Fruit fly (Drosophila melanogaster) whole organism, embryonic: ENCODE results near the gene mRpL13.
A peak's percentile ranks its signal among the peaks of the same experiment; 100 is the strongest.

Source experiments
- Awh ChIP-seq: fragments of 200-800 bp; sonication (Bioruptor generic); IDR thresholded peaks from 2 replicates; pipeline ENCODE4, ENCODE4 v1.3.6; 2022; ENCODE audit warnings: missing biosample characterization, missing genetic modification characterization
- Bgb ChIP-seq: fragments of 200-800 bp; sonication (Bioruptor generic); IDR thresholded peaks from 2 replicates; pipeline ENCODE4 v1.3.6; 2022; ENCODE audit warnings: missing biosample characterization, missing genetic modification characterization; ENCODE audit not compliant: partially characterized antibody
- CG12071 ChIP-seq: fragments of 200-800 bp; sonication (Bioruptor generic); optimal IDR thresholded peaks from 3 replicates; lab custom pipeline; 2018; ENCODE audit warnings: missing biosample characterization, mild to moderate bottlenecking, missing genetic modification characterization
- CG12104 ChIP-seq: fragments of 200-800 bp; sonication (Bioruptor generic); optimal IDR thresholded peaks from 3 replicates; lab custom pipeline; 2016; ENCODE audit warnings: missing biosample characterization, missing genetic modification characterization
- CG12769 ChIP-seq: fragments of 200-800 bp; sonication (Bioruptor generic); optimal IDR thresholded peaks from 2 replicates; lab custom pipeline; 2019; ENCODE audit warnings: missing biosample characterization, mild to moderate bottlenecking, missing genetic modification characterization, moderate library complexity
- CG14050 ChIP-seq: fragments of 200-800 bp; sonication (Bioruptor generic); IDR thresholded peaks from 3 replicates; pipeline ENCODE4 v1.3.6; 2022; ENCODE audit warnings: missing biosample characterization, missing genetic modification characterization
- CG15269 ChIP-seq: fragments of 200-800 bp; sonication (Bioruptor generic); optimal IDR thresholded peaks from 2 replicates; lab custom pipeline; 2018; ENCODE audit warnings: missing biosample characterization, mild to moderate bottlenecking, missing genetic modification characterization, moderate library complexity
- CG1529 ChIP-seq: fragments of 200-800 bp; sonication (Bioruptor generic); optimal IDR thresholded peaks from 3 replicates; lab custom pipeline; 2018; ENCODE audit warnings: missing biosample characterization, missing genetic modification characterization
- CG18262 ChIP-seq: fragments of 200-800 bp; optimal IDR thresholded peaks from 3 replicates; lab custom pipeline; 2019; ENCODE audit warnings: missing biosample characterization, mild to moderate bottlenecking, missing genetic modification characterization, moderate library complexity
- CG2116 ChIP-seq: fragments of 200-800 bp; sonication (Bioruptor generic); optimal IDR thresholded peaks from 3 replicates; lab custom pipeline; 2018; ENCODE audit warnings: missing biosample characterization, mild to moderate bottlenecking, missing genetic modification characterization
- CG3065 ChIP-seq: fragments of 200-800 bp; sonication (Bioruptor generic); optimal IDR thresholded peaks from 2 replicates; lab custom pipeline; 2016; ENCODE audit warnings: missing biosample characterization, missing genetic modification characterization
- CG31224 ChIP-seq: fragments of 200-800 bp; sonication (Bioruptor generic); IDR thresholded peaks from 2 replicates; pipeline ENCODE4 v1.3.6; 2022; ENCODE audit warnings: missing biosample characterization, missing genetic modification characterization
- CG4360 ChIP-seq: fragments of 200-800 bp; sonication (Bioruptor generic); IDR thresholded peaks from 2 replicates; pipeline ENCODE4 v1.3.6; 2022; ENCODE audit warnings: missing biosample characterization, missing genetic modification characterization
- CG4730 ChIP-seq: fragments of 200-800 bp; sonication (Bioruptor generic); IDR thresholded peaks from 2 replicates; pipeline ENCODE4 v1.3.6; 2022; ENCODE audit warnings: missing biosample characterization, missing genetic modification characterization
- CG6854 ChIP-seq: fragments of 200-800 bp; sonication (Bioruptor generic); optimal IDR thresholded peaks from 3 replicates; lab custom pipeline; 2017; ENCODE audit warnings: missing biosample characterization, mild to moderate bottlenecking, missing genetic modification characterization
- CG9609 ChIP-seq: fragments of 200-800 bp; sonication (Bioruptor generic); optimal IDR thresholded peaks from 3 replicates; lab custom pipeline; 2016; ENCODE audit warnings: missing biosample characterization, missing genetic modification characterization
- CG9817 ChIP-seq: fragments of 200-800 bp; sonication (Bioruptor generic); optimal IDR thresholded peaks from 2 replicates; lab custom pipeline; 2018; ENCODE audit warnings: missing biosample characterization, mild to moderate bottlenecking, missing genetic modification characterization, moderate library complexity
- CG9932 ChIP-seq: fragments of 200-800 bp; sonication (Bioruptor generic); IDR thresholded peaks from 2 replicates; pipeline ENCODE4 v1.3.6; 2022; ENCODE audit warnings: missing biosample characterization, missing genetic modification characterization
- CkIIα-i1 ChIP-seq: fragments of 200-800 bp; sonication (Bioruptor generic); IDR thresholded peaks from 2 replicates; pipeline ENCODE4 v1.3.6; 2022; ENCODE audit warnings: missing biosample characterization, missing genetic modification characterization
- CrebB ChIP-seq: fragments of 200-800 bp; sonication (Bioruptor generic); optimal IDR thresholded peaks from 3 replicates; lab custom pipeline; 2018; ENCODE audit warnings: missing biosample characterization, mild to moderate bottlenecking, missing genetic modification characterization
- D19B ChIP-seq: fragments of 200-800 bp; sonication (Bioruptor generic); optimal IDR thresholded peaks from 2 replicates; lab custom pipeline; 2017; ENCODE audit warnings: missing biosample characterization, mild to moderate bottlenecking, missing genetic modification characterization
- Doc2 ChIP-seq: fragments of 200-800 bp; sonication (Bioruptor generic); IDR thresholded peaks from 2 replicates; pipeline ENCODE4 v1.3.6; 2022; ENCODE audit warnings: missing biosample characterization, missing genetic modification characterization
- Drgx ChIP-seq: fragments of 200-800 bp; sonication (Bioruptor generic); IDR thresholded peaks from 2 replicates; pipeline ENCODE4 v1.3.6; 2022; ENCODE audit warnings: missing biosample characterization, missing genetic modification characterization
- Eip74EF ChIP-seq, 2 experiments: fragments of 200-800 bp in 1 of 2; fragments of >200 bp in 1 of 2; sonication (Bioruptor generic) in 1 of 2; optimal IDR thresholded peaks; 2 replicates each; lab custom pipeline; 2017 to 2019; ENCODE audit warnings: missing biosample characterization in 2 of 2, missing genetic modification characterization in 2 of 2, mild to moderate bottlenecking in 1 of 2, moderate library complexity in 1 of 2
- H15 ChIP-seq: fragments of 200-800 bp; sonication (Bioruptor generic); IDR thresholded peaks from 3 replicates; pipeline ENCODE4 v1.3.6; 2022; ENCODE audit warnings: missing biosample characterization, missing genetic modification characterization
- Hey ChIP-seq: fragments of 200-800 bp; sonication (Bioruptor generic); optimal IDR thresholded peaks from 3 replicates; lab custom pipeline; 2018; ENCODE audit warnings: missing biosample characterization, mild to moderate bottlenecking, missing genetic modification characterization
- Poxn ChIP-seq: fragments of 200-800 bp; sonication (Bioruptor generic); IDR thresholded peaks from 2 replicates; pipeline ENCODE4 v1.3.6; 2022; ENCODE audit warnings: missing biosample characterization, missing genetic modification characterization
- Spps ChIP-seq: fragments of 200-800 bp; sonication (Bioruptor generic); optimal IDR thresholded peaks from 2 replicates; lab custom pipeline; 2018; ENCODE audit warnings: missing biosample characterization, mild to moderate bottlenecking, missing genetic modification characterization
- Sry-β ChIP-seq: fragments of 200-800 bp; sonication (Bioruptor generic); optimal IDR thresholded peaks from 2 replicates; lab custom pipeline; 2018; ENCODE audit warnings: missing biosample characterization, mild to moderate bottlenecking, missing genetic modification characterization, moderate library complexity
- abd-A ChIP-seq: fragments of 200-800 bp; sonication (Bioruptor generic); optimal IDR thresholded peaks from 3 replicates; lab custom pipeline; 2019; ENCODE audit warnings: missing biosample characterization, mild to moderate bottlenecking, missing genetic modification characterization, moderate library complexity
- ara ChIP-seq: fragments of 200-800 bp; sonication (Bioruptor generic); IDR thresholded peaks from 2 replicates; pipeline ENCODE4 v1.3.6; 2022; ENCODE audit warnings: missing biosample characterization, missing genetic modification characterization
- bsh ChIP-seq, 2 experiments: fragments of 200-800 bp; sonication (Bioruptor generic); optimal IDR thresholded peaks; 2 replicates each; lab custom pipeline; 2017 to 2018; ENCODE audit warnings: mild to moderate bottlenecking in 2 of 2, missing biosample characterization in 2 of 2, missing genetic modification characterization in 2 of 2, moderate library complexity in 1 of 2
- chif ChIP-seq, 2 experiments: fragments of 200-800 bp; sonication (Bioruptor generic); optimal IDR thresholded peaks; 3 replicates each; lab custom pipeline; 2016; ENCODE audit warnings: missing biosample characterization in 2 of 2, missing genetic modification characterization in 2 of 2
- chinmo ChIP-seq: fragments of 200-800 bp; sonication (Bioruptor generic); IDR thresholded peaks from 4 replicates; pipeline ENCODE4 v1.3.6; 2022; ENCODE audit warnings: missing biosample characterization, missing genetic modification characterization; ENCODE audit not compliant: partially characterized antibody
- dati ChIP-seq: fragments of 200-800 bp; sonication (Bioruptor generic); IDR thresholded peaks from 2 replicates; pipeline ENCODE4 v1.3.6; 2022; ENCODE audit warnings: missing biosample characterization, missing genetic modification characterization
- dmrt99B ChIP-seq: fragments of 200-800 bp; sonication (Bioruptor generic); optimal IDR thresholded peaks from 2 replicates; lab custom pipeline; 2018; ENCODE audit warnings: missing biosample characterization, mild to moderate bottlenecking, missing genetic modification characterization, moderate library complexity
- fd96Cb ChIP-seq: fragments of 200-800 bp; sonication (Bioruptor generic); optimal IDR thresholded peaks from 2 replicates; lab custom pipeline; 2018; ENCODE audit warnings: missing biosample characterization, mild to moderate bottlenecking, missing genetic modification characterization, moderate library complexity
- jing ChIP-seq: fragments of 200-800 bp; sonication (Bioruptor generic); optimal IDR thresholded peaks from 2 replicates; lab custom pipeline; 2018; ENCODE audit warnings: missing biosample characterization, mild to moderate bottlenecking, missing genetic modification characterization
- lola ChIP-seq, 3 experiments: fragments of >200 bp in 2 of 3; fragments of 200-800 bp in 1 of 3; sonication (Bioruptor generic) in 1 of 3; optimal IDR thresholded peaks; 2 replicates each; lab custom pipeline; 2017 to 2019; ENCODE audit warnings: missing biosample characterization in 3 of 3, missing genetic modification characterization in 3 of 3, mild to moderate bottlenecking in 1 of 3, moderate library complexity in 1 of 3
- lov ChIP-seq, 2 experiments: fragments of 200-800 bp in 1 of 2; fragments of >200 bp in 1 of 2; sonication (Bioruptor generic) in 1 of 2; IDR thresholded peaks in 1 of 2; optimal IDR thresholded peaks in 1 of 2; 2 replicates in 1 of 2; 3 replicates in 1 of 2; pipeline versions ENCODE4 v1.3.6 to Lab custom; 2017 to 2022; ENCODE audit warnings: missing biosample characterization in 1 of 2, missing genetic modification characterization in 1 of 2
- maf-S ChIP-seq: fragments of 200-800 bp; sonication (Bioruptor generic); optimal IDR thresholded peaks from 2 replicates; lab custom pipeline; 2016; ENCODE audit warnings: missing biosample characterization, missing genetic modification characterization
- nerfin-1 ChIP-seq: fragments of 200-800 bp; sonication (Bioruptor generic); optimal IDR thresholded peaks from 3 replicates; lab custom pipeline; 2019; ENCODE audit warnings: missing biosample characterization, mild to moderate bottlenecking, missing genetic modification characterization, moderate library complexity
- pan ChIP-seq, 4 experiments: fragments of >200 bp in 3 of 4; fragments of 200-800 bp in 1 of 4; sonication (Bioruptor generic) in 1 of 4; optimal IDR thresholded peaks in 3 of 4; IDR thresholded peaks in 1 of 4; 2 replicates each; pipeline versions ENCODE4 v1.3.6 to Lab custom; 2017 to 2022; ENCODE audit warnings: missing biosample characterization in 2 of 4, missing genetic modification characterization in 2 of 4, mixed read lengths in 1 of 4
- repo ChIP-seq: fragments of 200-800 bp; sonication (Bioruptor generic); optimal IDR thresholded peaks from 2 replicates; lab custom pipeline; 2016; ENCODE audit warnings: missing biosample characterization, missing genetic modification characterization
- scrt ChIP-seq: fragments of 200-800 bp; sonication (Bioruptor generic); optimal IDR thresholded peaks from 2 replicates; lab custom pipeline; 2018; ENCODE audit warnings: missing biosample characterization, mild to moderate bottlenecking, missing genetic modification characterization, moderate library complexity
- shn ChIP-seq: fragments of 200-800 bp; sonication (Bioruptor generic); optimal IDR thresholded peaks from 3 replicates; lab custom pipeline; 2016; ENCODE audit warnings: missing biosample characterization, missing genetic modification characterization
- so ChIP-seq: fragments of 200-800 bp; sonication (Bioruptor generic); IDR thresholded peaks from 3 replicates; pipeline ENCODE4 v1.3.6; 2022; ENCODE audit warnings: missing biosample characterization, missing genetic modification characterization
- ssp ChIP-seq: fragments of 200-800 bp; sonication (Bioruptor generic); IDR thresholded peaks from 2 replicates; pipeline ENCODE4 v1.3.6; 2022; ENCODE audit warnings: missing biosample characterization, missing genetic modification characterization
- usp ChIP-seq: fragments of >200 bp; optimal IDR thresholded peaks from 2 replicates; lab custom pipeline; 2017; ENCODE audit warnings: missing biosample characterization, missing genetic modification characterization

mRpL13 gene

DNA sequence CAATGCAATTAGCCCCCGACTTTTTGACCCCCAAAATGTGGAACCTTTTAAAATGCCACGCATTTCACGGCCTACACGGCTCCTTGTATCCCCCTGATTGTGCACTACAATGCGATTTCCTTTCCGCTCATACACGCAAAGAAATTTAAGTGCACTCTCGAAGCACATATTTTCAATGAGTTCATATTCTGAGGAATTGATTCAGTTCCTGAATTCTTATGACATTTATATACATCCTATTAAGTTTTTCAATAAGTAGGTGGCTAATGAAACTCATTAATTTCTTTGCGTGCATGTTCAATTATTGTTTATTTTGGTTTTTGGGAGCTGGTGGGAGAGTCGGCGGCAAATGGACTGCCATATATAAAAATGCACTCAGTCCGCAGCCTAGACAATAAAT lies 40.2 kb upstream of the mRpL13 start (continued):
- no peak for TF ChIP-seq CkIIα-i1 (GFP tag; lab: Robert Waterston, UW)
- peak; percentile 53 for TF ChIP-seq ssp
- no peak for TF ChIP-seq pan (optimal IDR thresholded peaks at IDR 0.05; lab: Kevin White, UChicago)
- TF ChIP-seq pan (GFP tag; optimal IDR thresholded peaks at IDR 0.05 in 1 of 2, IDR thresholded peaks at IDR 0.05 in 1 of 2), result peak in 1 of 2 experiments; percentile 53
- TF ChIP-seq dmrt99B (tag; lab: Kevin White, UChicago), result peak; percentile 75
- TF ChIP-seq lola (GFP tag; optimal IDR thresholded peaks at IDR 0.05; lab: Kevin White, UChicago), result peak in 1 of 3 experiments; percentile 84
- no peak for TF ChIP-seq Sry-β (GFP tag; lab: Kevin White, UChicago)
- TF ChIP-seq CG12769 (tag; lab: Kevin White, UChicago), result peak; percentile 19
- no peak for TF ChIP-seq Bgb
- TF ChIP-seq dati (GFP tag; lab: Robert Waterston, UW), result no peak
- peak; percentile 56 for TF ChIP-seq nerfin-1 (tag; lab: Kevin White, UChicago)
- peak; percentile 82 for TF ChIP-seq fd96Cb (tag; lab: Kevin White, UChicago)
- TF ChIP-seq Spps (tag; lab: Kevin White, UChicago), result peak; percentile 86
- peak; percentile 20 for TF ChIP-seq CG12104 (GFP tag; lab: Kevin White, UChicago)
- peak; percentile 55 for TF ChIP-seq CG9609
- TF ChIP-seq CG4360 (GFP tag; lab: Robert Waterston, UW), result 0 out of 2 replicates have a peak, but pooled peaks have one; percentile 19
- no peak for TF ChIP-seq Hey (tag; lab: Kevin White, UChicago)
- TF ChIP-seq CG18262 (tag; lab: Kevin White, UChicago), result peak; percentile 88
- no peak for TF ChIP-seq CG6854
- peak; percentile 13 for TF ChIP-seq CG9817 (tag; lab: Kevin White, UChicago)
- TF ChIP-seq CG9932, result no peak
- no peak for TF ChIP-seq so (GFP tag; lab: Robert Waterston, UW)
- peak; percentile 51 for TF ChIP-seq jing (GFP tag; lab: Kevin White, UChicago)
- no peak for TF ChIP-seq lov (optimal IDR thresholded peaks at IDR 0.05; lab: Kevin White, UChicago)
- TF ChIP-seq lov (GFP tag; IDR thresholded peaks at IDR 0.05; lab: Robert Waterston, UW), result peak; percentile 63; the same call in 1 of the 3 replicates
- no peak for TF ChIP-seq CG31224 (GFP tag; lab: Robert Waterston, UW)
- TF ChIP-seq chif (GFP tag; optimal IDR thresholded peaks at IDR 0.05; lab: Kevin White, UChicago), result peak; percentile 69 to 86
- TF ChIP-seq Drgx (GFP tag; lab: Robert Waterston, UW), result no peak
- peak in 1 of 2 experiments; percentile 94 for TF ChIP-seq bsh (GFP tag; optimal IDR thresholded peaks at IDR 0.05; lab: Kevin White, UChicago)
- TF ChIP-seq CG2116 (GFP tag; lab: Kevin White, UChicago), result no peak
- TF ChIP-seq Doc2 (GFP tag; lab: Robert Waterston, UW), result no peak
- TF ChIP-seq CG3065 (GFP tag; lab: Kevin White, UChicago), result peak; percentile 29
- TF ChIP-seq maf-S (GFP tag; lab: Kevin White, UChicago), result no peak
- peak; percentile 82 for TF ChIP-seq ara (GFP tag; lab: Robert Waterston, UW)
- peak in 1 of 2 experiments; percentile 57 for TF ChIP-seq Eip74EF (GFP tag; optimal IDR thresholded peaks at IDR 0.05; lab: Kevin White, UChicago)
- TF ChIP-seq H15 (GFP tag; lab: Robert Waterston, UW), result peak; percentile 66; the same call in 2 of the 3 replicates
- no peak for TF ChIP-seq Poxn (GFP tag; lab: Robert Waterston, UW)
- TF ChIP-seq abd-A (tag; lab: Kevin White, UChicago), result no peak
- peak; percentile 19 for TF ChIP-seq CG15269 (tag; lab: Kevin White, UChicago)
- TF ChIP-seq D19B (GFP tag; lab: Kevin White, UChicago), result no peak
- TF ChIP-seq usp (GFP tag; lab: Kevin White, UChicago), result no peak
- TF ChIP-seq shn (GFP tag; lab: Kevin White, UChicago), result no peak
- no peak for TF ChIP-seq CrebB (tag; lab: Kevin White, UChicago)
- TF ChIP-seq CG14050 (GFP tag; lab: Robert Waterston, UW), result no peak
- no peak for TF ChIP-seq chinmo (GFP tag; lab: Robert Waterston, UW)
- no peak for TF ChIP-seq CG12071 (GFP tag; lab: Kevin White, UChicago)
- no peak for TF ChIP-seq Awh (GFP tag; lab: Robert Waterston, UW)
- peak; percentile 55 for TF ChIP-seq repo (GFP tag; lab: Kevin White, UChicago)
- peak; percentile 72 for TF ChIP-seq CG1529
- TF ChIP-seq scrt, result no peak
- no peak for TF ChIP-seq CG4730 (GFP tag; lab: Robert Waterston, UW)
